Worm (Caenorhabditis elegans) whole organism, L4/young adult: Measurements from ENCODE around the gene exos-4.2.

Source experiments
- W03F9.2 ChIP-seq: fragments of 150-350 bp; optimal IDR thresholded peaks from 2 replicates; lab custom pipeline; 2014; ENCODE audit warnings: missing biosample characterization, missing genetic modification characterization
- dao-5 ChIP-seq: sonication (generic microtip); optimal IDR thresholded peaks from 2 replicates; lab custom pipeline; 2016; ENCODE audit warnings: missing genotype, missing genetic modification characterization, moderate library complexity, missing compliant biosample characterization
- him-1 ChIP-seq: sonication (generic microtip); optimal IDR thresholded peaks from 2 replicates; lab custom pipeline; 2016; ENCODE audit warnings: missing genotype, missing genetic modification reagents, missing genetic modification characterization, missing compliant biosample characterization

exos-4.2 gene

DNA sequence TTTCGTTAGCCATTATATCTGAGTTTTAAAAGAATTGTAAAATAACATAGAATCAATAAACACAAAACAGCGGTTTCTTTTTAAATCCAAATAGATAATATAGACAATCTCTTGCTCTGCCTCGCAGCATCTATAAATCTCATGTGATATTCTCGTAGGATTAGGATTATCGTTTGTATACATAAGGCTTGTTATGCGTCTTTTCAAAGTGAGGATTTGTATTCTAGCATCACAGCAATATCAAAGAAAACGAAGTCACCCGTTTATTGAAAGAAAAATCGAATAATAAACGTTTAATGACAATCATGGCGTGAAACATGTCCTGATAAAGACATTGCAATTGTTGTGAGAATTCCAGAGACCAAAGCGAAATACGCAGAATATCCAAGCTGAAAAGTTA is 12.4 kb downstream of the exos-4.2 start, which contains the start of the genes T24C4.3 and clc-20:
Gene T24C4.3 (minus strand): TSS at position 101 of the 400 bp plus-strand sequence.
Gene clc-20 (plus strand): TSS at position 211 of the 400 bp plus-strand sequence.
- TF ChIP-seq W03F9.2 (tag; lab: Kevin White, UChicago) (no peak), him-1 (tag; lab: Kevin White, UChicago) (no peak), dao-5 (no peak)

DNA sequence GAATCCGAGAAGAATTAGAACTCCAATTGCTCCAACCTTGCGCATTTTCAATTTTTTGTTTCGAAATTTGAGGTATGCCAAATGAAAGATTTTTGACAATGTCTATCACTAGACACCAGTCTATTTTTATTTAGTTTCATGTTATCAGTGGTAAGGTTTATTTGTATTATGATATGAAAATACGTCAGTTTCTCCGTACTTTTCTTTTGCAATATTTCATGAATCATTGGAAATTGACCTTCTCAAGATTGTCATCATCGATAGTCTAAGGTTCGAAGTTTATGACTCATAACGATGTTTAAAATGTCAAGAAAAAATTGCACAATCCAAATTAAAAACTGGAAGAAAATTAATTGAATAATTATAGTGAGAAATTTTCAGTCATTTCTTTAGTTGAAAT is 13.4 kb downstream of the exos-4.2 start, which contains the start of gene clc-19:
Gene clc-19 (minus strand): TSS at position 135 of the 400 bp plus-strand sequence.
- TF ChIP-seq him-1 (tag; lab: Kevin White, UChicago) (no peak), dao-5 (no peak), W03F9.2 (tag; lab: Kevin White, UChicago) (no peak)

ce11 chrIII:879634-880033 is 19.6 kb downstream of the exos-4.2 start, which contains the start of the genes T24C4.5 and ucr-2.3:
Gene T24C4.5, minus strand, starts transcription at chrIII:879734.
Gene ucr-2.3, plus strand, starts transcription at chrIII:879860.
- TF ChIP-seq dao-5 (no peak), him-1 (tag; lab: Kevin White, UChicago) (no peak), W03F9.2 (tag; lab: Kevin White, UChicago) (no peak)

DNA sequence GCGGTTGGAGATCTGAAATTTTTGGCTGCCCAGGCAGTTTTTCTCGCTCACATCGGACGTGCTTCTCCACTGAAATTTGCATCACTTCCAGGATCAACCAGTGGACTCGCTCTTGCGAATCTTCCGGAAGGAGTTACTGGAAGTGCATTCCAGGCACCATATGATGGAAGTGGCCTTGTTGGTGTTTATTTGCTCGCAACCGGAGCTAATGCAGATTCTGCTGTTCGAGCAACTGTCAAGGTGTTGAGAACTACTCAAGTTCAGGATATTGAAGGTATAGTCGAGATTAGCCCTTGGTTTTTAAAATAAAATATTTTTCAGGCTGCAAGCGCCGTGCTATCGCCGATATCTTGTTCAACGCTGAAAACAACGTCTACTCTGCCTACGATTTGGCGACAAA is 20.8 kb downstream of the exos-4.2 start:
- TF ChIP-seq W03F9.2 (tag; lab: Kevin White, UChicago): no peak
- TF ChIP-seq him-1 (tag; lab: Kevin White, UChicago): no peak
- no peak for TF ChIP-seq dao-5

DNA sequence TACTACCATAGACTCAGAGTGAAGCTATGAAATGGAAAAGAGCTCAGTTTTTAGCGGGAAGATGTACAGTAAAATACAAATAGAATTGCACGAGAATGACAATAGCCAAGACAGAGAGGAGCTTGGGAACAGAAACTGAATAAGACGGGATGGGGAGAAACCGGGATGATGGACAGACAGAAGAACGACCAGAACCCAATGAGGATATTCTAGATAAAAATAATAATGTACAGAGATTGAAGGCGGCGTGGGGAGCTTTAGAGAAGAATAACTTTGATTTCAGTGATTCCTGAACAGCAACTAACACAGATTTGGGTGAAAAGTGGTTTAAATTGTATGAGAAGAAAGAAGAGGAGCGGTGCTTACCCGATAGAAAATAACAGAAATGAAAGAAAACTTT is 21.5 kb downstream of the exos-4.2 start:
- peak; percentile 44 for TF ChIP-seq dao-5
- no peak for TF ChIP-seq him-1 (tag; lab: Kevin White, UChicago)

DNA sequence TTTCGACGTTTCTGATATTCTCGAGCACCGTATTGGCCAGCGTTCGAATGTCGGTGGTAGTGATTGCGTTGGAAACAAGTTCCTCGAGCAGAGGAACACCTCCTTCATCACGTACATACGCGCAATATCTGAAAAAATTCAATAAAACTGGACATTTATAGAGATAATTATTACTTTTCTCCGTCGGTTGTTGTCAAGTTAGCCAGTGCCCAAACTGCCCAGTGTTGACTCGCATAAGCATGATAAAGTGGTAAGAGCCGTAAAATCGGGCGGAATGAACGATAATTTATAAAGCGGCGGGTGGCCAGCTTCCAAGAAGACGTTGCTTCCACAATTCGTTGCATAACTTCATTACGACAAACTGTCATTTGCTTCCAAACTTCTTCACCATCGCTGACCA is 23.6 kb downstream of the exos-4.2 start:
- no peak for TF ChIP-seq W03F9.2 (tag; lab: Kevin White, UChicago)
- no peak for TF ChIP-seq him-1 (tag; lab: Kevin White, UChicago)
- no peak for TF ChIP-seq dao-5

DNA sequence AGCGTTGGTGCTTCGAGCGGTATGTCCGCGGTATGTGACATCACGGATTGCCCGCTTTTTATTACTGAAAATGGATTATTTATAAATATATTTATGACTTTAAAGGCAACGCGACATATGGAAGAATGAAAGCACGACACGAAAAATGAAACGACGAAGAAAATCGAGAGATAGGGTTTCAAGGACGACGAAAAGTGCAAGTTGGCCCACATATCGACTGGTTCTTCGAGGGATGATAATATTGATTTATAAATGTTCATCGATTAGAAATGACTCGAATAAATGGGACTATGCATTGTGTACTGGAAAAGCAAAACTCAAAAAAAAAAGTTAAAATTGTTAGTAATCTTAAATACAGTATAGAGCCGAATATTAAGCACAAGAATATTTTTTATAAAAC is 26.7 kb downstream of the exos-4.2 start, which contains the start of gene zer-1:
Gene zer-1 (minus strand): TSS at position 68 of the 400 bp plus-strand sequence.
- TF ChIP-seq W03F9.2 (tag; lab: Kevin White, UChicago) (no peak), dao-5 (no peak), him-1 (tag; lab: Kevin White, UChicago) (no peak)

DNA sequence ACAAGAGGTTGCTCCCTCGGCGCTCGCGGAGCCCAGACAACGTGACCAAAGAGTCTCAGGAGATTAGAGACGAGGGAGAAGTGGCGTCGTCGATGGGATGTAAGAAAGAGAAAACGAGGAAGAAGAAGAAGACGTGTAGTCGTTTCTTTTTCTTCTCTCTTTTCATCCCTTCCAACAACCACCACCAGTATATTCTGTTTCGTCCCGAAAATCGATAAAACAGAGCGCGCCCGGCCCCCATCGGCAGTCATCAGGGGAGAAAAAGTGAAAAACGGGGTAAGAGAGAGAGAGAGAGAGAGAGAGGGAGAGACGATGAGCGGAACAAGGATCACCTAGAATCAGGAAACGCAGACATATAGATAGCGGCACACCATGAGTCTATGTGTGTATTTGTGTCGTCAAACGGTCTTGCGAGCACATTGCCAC is 27.9 kb downstream of the exos-4.2 start:
- TF ChIP-seq W03F9.2 (tag; lab: Kevin White, UChicago) (peak; percentile 14), dao-5 (no peak), him-1 (tag; lab: Kevin White, UChicago) (peak; percentile 66)

DNA sequence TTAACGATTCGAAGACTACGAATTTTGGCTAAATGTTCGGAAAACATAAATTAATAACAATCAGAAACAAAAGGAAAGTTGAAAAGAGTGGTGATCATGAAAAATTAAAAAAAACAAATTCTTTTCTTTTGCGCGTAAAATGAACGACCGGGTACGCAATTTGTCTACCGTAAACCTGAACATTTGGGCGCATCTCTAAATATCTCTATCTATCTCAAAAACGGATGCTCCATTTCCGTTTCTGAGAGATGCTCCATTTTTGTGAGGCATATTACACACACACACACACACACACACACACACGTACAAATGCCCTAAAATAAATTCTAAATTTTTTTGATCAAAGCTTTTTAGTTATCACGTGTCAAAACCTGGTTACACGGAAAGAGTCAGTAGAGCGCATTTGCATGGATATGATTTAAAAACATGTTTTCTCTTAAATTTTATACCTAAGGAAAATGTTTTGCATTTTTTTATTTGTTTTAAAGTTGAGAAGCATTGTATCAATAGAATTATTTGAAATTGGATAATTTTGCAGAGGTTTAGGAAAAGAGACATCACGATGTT is 29.1 kb downstream of the exos-4.2 start:
- TF ChIP-seq him-1 (tag; lab: Kevin White, UChicago): no peak
- no peak for TF ChIP-seq W03F9.2 (tag; lab: Kevin White, UChicago)
- TF ChIP-seq dao-5: no peak

- TF ChIP-seq W03F9.2 (tag; lab: Kevin White, UChicago): no peak
- no peak for TF ChIP-seq him-1 (tag; lab: Kevin White, UChicago)
- TF ChIP-seq dao-5: no peak
These were observed 31.0 kb downstream of the exos-4.2 start, which contains the start of gene T24C4.10 for ce11 chrIII:891014-891413. Gene T24C4.10, minus strand, starts transcription at chrIII:891243.

DNA sequence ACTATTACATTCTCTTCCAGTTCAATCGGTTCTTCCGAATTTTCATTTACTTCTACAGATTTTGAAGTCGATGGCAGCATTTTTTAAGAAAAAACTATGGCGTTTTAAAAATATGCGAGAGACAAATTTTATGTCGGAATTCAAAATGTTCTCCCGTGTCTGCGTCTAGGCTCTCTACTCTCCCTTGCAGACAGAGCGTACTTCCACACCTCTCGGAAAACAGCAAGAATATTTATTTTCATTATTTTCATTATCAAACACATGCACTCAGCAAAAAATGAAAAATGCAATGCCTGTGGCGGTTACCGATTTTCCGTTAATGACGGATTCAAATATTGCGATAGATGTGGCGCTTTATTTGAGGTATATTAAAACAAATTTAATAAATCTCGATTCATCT is 35.5 kb downstream of the exos-4.2 start, which contains the start of the genes ztf-18 and F23H11.2:
Gene ztf-18 (minus strand): TSS at position 188 of the 400 bp plus-strand sequence.
Gene F23H11.2 (plus strand): TSS at position 223 of the 400 bp plus-strand sequence.
- TF ChIP-seq dao-5 (no peak), W03F9.2 (tag; lab: Kevin White, UChicago) (no peak), him-1 (tag; lab: Kevin White, UChicago) (no peak)

DNA sequence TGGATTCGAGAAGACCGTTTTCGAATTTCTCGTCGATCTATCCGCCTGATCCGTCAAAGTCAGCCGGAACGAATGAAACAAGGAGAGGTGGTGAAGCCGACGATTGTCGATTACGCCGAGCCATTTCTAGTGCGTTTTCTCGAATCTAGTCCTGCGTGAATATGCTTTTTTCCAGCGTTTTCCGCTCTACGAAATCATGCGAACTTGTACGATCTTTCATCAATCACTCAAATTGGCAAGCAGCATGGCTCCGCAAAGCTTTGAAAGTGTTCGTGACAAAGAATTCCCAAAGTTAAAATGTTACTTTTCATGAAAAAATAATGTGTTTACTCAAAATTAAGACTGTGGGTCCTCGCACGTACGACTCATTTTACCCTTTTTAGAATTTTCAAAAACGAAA is 36.9 kb downstream of the exos-4.2 start:
- TF ChIP-seq dao-5 (no peak), him-1 (tag; lab: Kevin White, UChicago) (no peak), W03F9.2 (tag; lab: Kevin White, UChicago) (no peak)

- TF ChIP-seq him-1 (tag; lab: Kevin White, UChicago) (no peak), dao-5 (no peak), W03F9.2 (tag; lab: Kevin White, UChicago) (no peak)
These were observed 40.1 kb downstream of the exos-4.2 start for ce11 chrIII:900134-900533.

- TF ChIP-seq him-1 (tag; lab: Kevin White, UChicago) (no peak), W03F9.2 (tag; lab: Kevin White, UChicago) (no peak), dao-5 (no peak)
These were observed 41.1 kb downstream of the exos-4.2 start, which contains the start of gene sucl-2 for ce11 chrIII:901148-901547. Gene sucl-2, minus strand, starts transcription at chrIII:901412.
